Fruit fly (Drosophila melanogaster): Measurements from ENCODE around the gene slp2.
A peak's percentile ranks its signal among the peaks of the same experiment; 100 is the strongest.

The slp2 gene

DNA sequence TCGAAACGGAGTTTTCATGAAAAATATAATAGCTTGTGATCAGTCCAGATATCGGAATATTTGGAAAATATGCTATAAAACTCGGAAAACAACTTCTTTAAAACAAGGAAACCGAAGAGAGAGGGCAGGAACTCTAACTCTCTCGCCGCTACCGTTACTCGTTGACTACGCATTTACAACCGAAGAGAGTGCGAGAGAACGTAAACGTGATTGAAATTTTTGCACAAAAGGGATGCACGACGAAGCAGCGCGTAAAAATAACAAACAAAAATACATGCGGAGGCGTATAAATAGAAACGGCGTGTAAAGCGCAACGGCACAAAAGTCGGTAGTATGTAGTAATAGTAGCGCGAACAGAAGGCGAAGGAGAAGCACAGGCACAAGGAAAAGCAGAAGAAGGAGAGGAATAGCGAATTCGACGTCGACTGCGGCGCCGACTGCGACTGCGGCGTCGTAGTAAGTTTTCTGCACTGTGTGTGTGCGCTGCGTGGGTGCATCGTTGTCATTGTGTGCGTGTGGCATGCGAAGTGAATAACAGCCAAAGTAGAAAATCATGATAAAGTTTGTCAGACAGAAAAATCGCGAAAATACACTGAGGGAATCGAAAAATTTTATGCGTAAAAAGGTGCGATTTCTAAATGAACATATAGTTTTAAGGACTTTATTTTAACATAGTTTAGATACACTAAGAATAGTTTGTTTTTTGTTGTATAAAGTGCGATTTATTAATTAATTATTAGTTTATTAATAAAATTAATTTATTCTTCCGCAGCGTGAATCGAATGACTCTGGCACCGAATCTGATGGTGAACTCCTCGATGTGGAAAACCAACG, 30.2 kb upstream of the slp2 start:
- no peak for TF ChIP-seq CG8924 (tag; optimal IDR thresholded peaks at IDR 0.05)
- TF ChIP-seq pros (GFP tag; optimal IDR thresholded peaks at IDR 0.05): peak; percentile 44
- TF ChIP-seq Dp (GFP tag; optimal IDR thresholded peaks at IDR 0.05): no peak
- no peak for TF ChIP-seq CG2678 (tag; optimal IDR thresholded peaks at IDR 0.05)
- no peak for TF ChIP-seq CG10565 (GFP tag; optimal IDR thresholded peaks at IDR 0.05)
- TF ChIP-seq CG3163 (GFP tag; optimal IDR thresholded peaks at IDR 0.05): peak; percentile 19
- TF ChIP-seq Blimp-1 (GFP tag; optimal IDR thresholded peaks at IDR 0.05): no peak
- TF ChIP-seq CG12659 (GFP tag; optimal IDR thresholded peaks at IDR 0.05): no peak
- TF ChIP-seq Sry-δ (GFP tag; optimal IDR thresholded peaks at IDR 0.05): no peak
- peak; percentile 94 for TF ChIP-seq nerfin-1 (tag; optimal IDR thresholded peaks at IDR 0.05)
- TF ChIP-seq CG15479 (GFP tag; optimal IDR thresholded peaks at IDR 0.05): peak; percentile 80
- TF ChIP-seq Dref (GFP tag; IDR thresholded peaks at IDR 0.05): no peak
- peak; percentile 58 to 71 for TF ChIP-seq Trl (optimal IDR thresholded peaks at IDR 0.05)
- TF ChIP-seq Trl (GFP tag; optimal IDR thresholded peaks at IDR 0.05): no peak
- TF ChIP-seq tll (GFP tag; optimal IDR thresholded peaks at IDR 0.05): peak in 1 of 2 experiments; percentile 0
- no peak for TF ChIP-seq ham (GFP tag; IDR thresholded peaks at IDR 0.05)
- no peak for TF ChIP-seq CG31365 (tag; optimal IDR thresholded peaks at IDR 0.05)
- TF ChIP-seq Deaf1 (tag; optimal IDR thresholded peaks at IDR 0.05): peak; percentile 73
- no peak for TF ChIP-seq CG13287 (GFP tag; IDR thresholded peaks at IDR 0.05; ENCODE audit: partially characterized antibody)
- no peak for TF ChIP-seq CG9797 (GFP tag; optimal IDR thresholded peaks at IDR 0.05)
- TF ChIP-seq Adf1 (GFP tag; IDR thresholded peaks at IDR 0.05): peak; percentile 83
- no peak for TF ChIP-seq gro (GFP tag; optimal IDR thresholded peaks at IDR 0.05)
- peak; percentile 57 for TF ChIP-seq Med (GFP tag)
- TF ChIP-seq D (optimal IDR thresholded peaks at IDR 0.05): peak; percentile 43
- no peak for TF ChIP-seq D (GFP tag; optimal IDR thresholded peaks at IDR 0.05)
- peak; percentile 3 for TF ChIP-seq zf30C (GFP tag; optimal IDR thresholded peaks at IDR 0.05)
- peak; percentile 63; the same call in 2 of the 3 replicates for TF ChIP-seq sr (GFP tag; IDR thresholded peaks at IDR 0.05)
- no peak for TF ChIP-seq row (GFP tag; IDR thresholded peaks at IDR 0.05)
- peak; percentile 70; the same call in 1 of the 2 replicates for TF ChIP-seq Drgx (GFP tag; IDR thresholded peaks at IDR 0.05)
- TF ChIP-seq CG1024 (GFP tag; IDR thresholded peaks at IDR 0.05): no peak
- no peak for TF ChIP-seq CG1529 (GFP tag; optimal IDR thresholded peaks at IDR 0.05)
- TF ChIP-seq cg (GFP tag; optimal IDR thresholded peaks at IDR 0.05): peak; percentile 40
- peak; percentile 51; the same call in 2 of the 3 replicates for TF ChIP-seq ci (GFP tag; IDR thresholded peaks at IDR 0.05)
- TF ChIP-seq cato (GFP tag; optimal IDR thresholded peaks at IDR 0.05; ENCODE audit: borderline replicate concordance): no peak
- TF ChIP-seq inv (GFP tag; IDR thresholded peaks at IDR 0.05; ENCODE audit: partially characterized antibody): no peak
- TF ChIP-seq CG12155 (GFP tag; optimal IDR thresholded peaks at IDR 0.05): peak; percentile 1
- TF ChIP-seq Atf-2 (GFP tag; optimal IDR thresholded peaks at IDR 0.05): no peak
- peak; percentile 88 for TF ChIP-seq psq (GFP tag; optimal IDR thresholded peaks at IDR 0.05)

DNA sequence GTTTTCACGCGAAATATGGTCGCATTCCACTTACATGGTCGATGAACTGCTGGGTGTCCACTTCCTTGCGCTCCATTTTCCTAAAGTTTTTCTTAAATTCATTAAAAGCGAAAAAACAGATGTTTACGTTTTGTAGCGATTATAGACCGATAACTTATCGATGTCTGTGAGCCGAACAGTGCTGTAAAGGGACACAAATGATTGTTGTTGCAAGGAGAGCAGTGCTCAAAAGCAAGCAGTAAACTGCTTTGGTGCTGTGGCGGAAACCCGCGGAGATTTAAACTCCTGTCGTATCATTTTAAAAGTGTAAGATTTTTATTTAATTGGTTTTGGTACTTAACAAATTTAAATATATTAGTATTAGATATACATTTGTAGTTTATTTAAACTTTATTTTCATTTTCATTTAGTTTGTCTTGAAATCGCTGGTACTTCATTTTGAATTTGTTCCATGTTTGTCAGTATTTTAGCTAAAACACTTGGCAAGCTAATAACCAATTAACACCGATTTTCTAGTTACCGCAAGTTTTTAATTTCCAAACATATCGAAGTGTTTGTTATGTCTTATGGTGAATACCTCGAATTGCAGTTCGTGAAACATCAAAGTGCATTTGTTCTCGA, 23.3 kb upstream of the slp2 start, which contains the start of gene CG3407:
Gene CG3407, minus strand, starts transcription at position 156 of the 621 bp plus-strand sequence.
- TF ChIP-seq CG8359 (GFP tag; optimal IDR thresholded peaks at IDR 0.05; ENCODE audit: borderline replicate concordance): no peak
- peak; percentile 61 for TF ChIP-seq hbn (GFP tag; IDR thresholded peaks at IDR 0.05; ENCODE audit: partially characterized antibody)
- no peak for TF ChIP-seq dimm (GFP tag; IDR thresholded peaks at IDR 0.05)
- peak; percentile 4 for TF ChIP-seq CG16815 (GFP tag; optimal IDR thresholded peaks at IDR 0.05)
- peak; percentile 62 for TF ChIP-seq Bdp1 (GFP tag; optimal IDR thresholded peaks at IDR 0.05)
- TF ChIP-seq zfh2 (GFP tag; optimal IDR thresholded peaks at IDR 0.05): peak; percentile 74
- TF ChIP-seq MESR4 (GFP tag; optimal IDR thresholded peaks at IDR 0.05): peak; percentile 76
- TF ChIP-seq gsb (GFP tag; IDR thresholded peaks at IDR 0.05): no peak
- no peak for TF ChIP-seq ac (GFP tag; optimal IDR thresholded peaks at IDR 0.05)
- peak; percentile 34 for TF ChIP-seq ssp (GFP tag; IDR thresholded peaks at IDR 0.05)
- peak; percentile 80 for TF ChIP-seq CG34224 (GFP tag; IDR thresholded peaks at IDR 0.05; ENCODE audit: partially characterized antibody)
- no peak for TF ChIP-seq cad (GFP tag; optimal IDR thresholded peaks at IDR 0.05)
- TF ChIP-seq CG13424 (tag; optimal IDR thresholded peaks at IDR 0.05): no peak
